Worm (Caenorhabditis elegans) whole organism, L1 larva: ENCODE results near the gene srxa-16.

Experiments used
- C04F5.9 ChIP-seq: sonication (generic microtip); optimal IDR thresholded peaks from 2 replicates; lab custom pipeline; 2016; ENCODE audit warnings: missing genetic modification characterization, missing compliant biosample characterization
- C16A3.4 ChIP-seq: fragments of 150-350 bp; optimal IDR thresholded peaks from 2 replicates; lab custom pipeline; 2014; ENCODE audit warnings: missing biosample characterization, missing genetic modification characterization
- aly-2 ChIP-seq: fragments of 150-350 bp; optimal IDR thresholded peaks from 2 replicates; lab custom pipeline; 2014; ENCODE audit warnings: missing biosample characterization, missing genetic modification characterization
- ceh-8 ChIP-seq: fragments of 200-800 bp; sonication (Bioruptor generic); optimal IDR thresholded peaks from 2 replicates; lab custom pipeline; 2018; ENCODE audit warnings: mild to moderate bottlenecking, missing genetic modification characterization, moderate library complexity, missing compliant biosample characterization
- ceh-88 ChIP-seq: fragments of 200-800 bp; sonication (Bioruptor generic); IDR thresholded peaks from 2 replicates; pipeline ENCODE4 v1.3.6; 2022; ENCODE audit warnings: missing genetic modification characterization, missing compliant biosample characterization
- ces-1 ChIP-seq: fragments of 150-350 bp; optimal IDR thresholded peaks from 2 replicates; lab custom pipeline; 2014; ENCODE audit warnings: missing biosample characterization, missing genetic modification reagents, missing genetic modification characterization
- dpl-1 ChIP-seq, 3 experiments: fragments of 150-350 bp in 2 of 3; sonication (generic microtip) in 1 of 3; optimal IDR thresholded peaks; 2 replicates each; lab custom pipeline; 2014 to 2017; ENCODE audit warnings: missing biosample characterization in 3 of 3, missing genetic modification characterization in 3 of 3, missing genetic modification reagents in 3 of 3
- efl-1 ChIP-seq, 4 experiments: fragments of 150-350 bp; optimal IDR thresholded peaks in 3 of 4; peaks in 1 of 4; 1 replicate in 1 of 4; 2 replicates in 3 of 4; lab custom pipeline; 2014; ENCODE audit warnings: missing biosample characterization in 2 of 4, missing genetic modification characterization in 2 of 4, missing genetic modification reagents in 2 of 4
- egl-13 ChIP-seq: sonication (generic microtip); optimal IDR thresholded peaks from 2 replicates; lab custom pipeline; 2016; ENCODE audit warnings: missing genotype, missing genetic modification reagents, missing genetic modification characterization, missing compliant biosample characterization
- elt-2 ChIP-seq: sonication (generic microtip); optimal IDR thresholded peaks from 2 replicates; lab custom pipeline; 2016; ENCODE audit warnings: missing genetic modification characterization, mild to moderate bottlenecking, inconsistent platforms, missing compliant biosample characterization, missing genetic modification reagents
- elt-3 ChIP-seq, 6 experiments: fragments of 150-350 bp in 1 of 6; sonication (generic microtip); optimal IDR thresholded peaks; 2 replicates each; lab custom pipeline; 2017 to 2018; ENCODE audit warnings: missing biosample characterization in 6 of 6, missing genetic modification characterization in 6 of 6, inconsistent platforms in 1 of 6
- fkh-10 ChIP-seq: sonication (generic microtip); optimal IDR thresholded peaks from 2 replicates; lab custom pipeline; 2017; ENCODE audit warnings: missing biosample characterization, missing genetic modification reagents, missing genetic modification characterization
- fos-1 ChIP-seq: fragments of 150-350 bp; optimal IDR thresholded peaks from 2 replicates; lab custom pipeline; 2014; ENCODE audit warnings: missing biosample characterization, missing genetic modification characterization
- hlh-17 ChIP-seq: fragments of 200-800 bp; sonication (Bioruptor generic); optimal IDR thresholded peaks from 2 replicates; lab custom pipeline; 2018; ENCODE audit warnings: missing genetic modification characterization, mild to moderate bottlenecking, missing compliant biosample characterization, moderate library complexity, borderline replicate concordance
- hpl-2 ChIP-seq: fragments of 150-350 bp; optimal IDR thresholded peaks from 2 replicates; lab custom pipeline; 2014; ENCODE audit warnings: missing biosample characterization, missing genetic modification reagents, missing genetic modification characterization
- irx-1 ChIP-seq: sonication (generic microtip); optimal IDR thresholded peaks from 2 replicates; lab custom pipeline; 2016; ENCODE audit warnings: missing genetic modification characterization, missing compliant biosample characterization
- isw-1 ChIP-seq: fragments of 200-800 bp; sonication (Bioruptor generic); IDR thresholded peaks from 2 replicates; pipeline ENCODE4 v1.3.6; 2022; ENCODE audit warnings: missing genetic modification characterization, missing compliant biosample characterization
- lin-13 ChIP-seq: fragments of 150-350 bp; optimal IDR thresholded peaks from 2 replicates; lab custom pipeline; 2014; ENCODE audit warnings: missing biosample characterization, missing genetic modification reagents, missing genetic modification characterization
- lin-14 ChIP-seq: fragments of 200-800 bp; sonication (Bioruptor generic); optimal IDR thresholded peaks from 2 replicates; lab custom pipeline; 2018; ENCODE audit warnings: mild to moderate bottlenecking, missing genetic modification characterization, moderate library complexity, missing compliant biosample characterization
- lin-15B ChIP-seq: fragments of 150-350 bp; sonication (generic microtip); optimal IDR thresholded peaks from 3 replicates; lab custom pipeline; 2014; ENCODE audit warnings: missing biosample characterization, missing genetic modification characterization
- lin-35 ChIP-seq, 2 experiments: fragments of 150-350 bp; optimal IDR thresholded peaks; 2 replicates each; lab custom pipeline; 2014; ENCODE audit warnings: missing biosample characterization in 2 of 2, missing genetic modification characterization in 2 of 2, missing genetic modification reagents in 2 of 2
- lir-3 ChIP-seq: sonication (generic microtip); optimal IDR thresholded peaks from 2 replicates; lab custom pipeline; 2016; ENCODE audit warnings: mild to moderate bottlenecking, missing genetic modification characterization, moderate library complexity, missing compliant biosample characterization; ENCODE audit not compliant: poor library complexity
- lsy-2 ChIP-seq, 2 experiments: fragments of 150-350 bp; optimal IDR thresholded peaks; 2 replicates each; lab custom pipeline; 2014; ENCODE audit warnings: missing biosample characterization in 2 of 2, missing genetic modification characterization in 2 of 2
- mab-9 ChIP-seq: fragments of 200-800 bp; sonication (Bioruptor generic); IDR thresholded peaks from 2 replicates; pipeline ENCODE4 v1.3.6; 2022; ENCODE audit warnings: missing genetic modification reagents, missing genetic modification characterization, missing compliant biosample characterization
- nhr-11 ChIP-seq: fragments of 150-350 bp; optimal IDR thresholded peaks from 2 replicates; lab custom pipeline; 2014; ENCODE audit warnings: missing biosample characterization, missing genetic modification characterization
- nhr-71 ChIP-seq: sonication (generic microtip); optimal IDR thresholded peaks from 2 replicates; lab custom pipeline; 2016; ENCODE audit warnings: mild to moderate bottlenecking, missing genetic modification characterization, moderate library complexity, missing compliant biosample characterization
- nhr-76 ChIP-seq: sonication (generic microtip); optimal IDR thresholded peaks from 2 replicates; lab custom pipeline; 2017; ENCODE audit warnings: missing biosample characterization, missing genetic modification characterization
- nhr-90 ChIP-seq: sonication (generic microtip); optimal IDR thresholded peaks from 2 replicates; lab custom pipeline; 2016; ENCODE audit warnings: mild to moderate bottlenecking, missing genetic modification characterization, missing compliant biosample characterization; ENCODE audit not compliant: poor library complexity
- pag-3 ChIP-seq: sonication (generic microtip); optimal IDR thresholded peaks from 2 replicates; lab custom pipeline; 2017; ENCODE audit warnings: missing genetic modification characterization, mild to moderate bottlenecking, missing compliant biosample characterization, antibody characterized with exemption, borderline replicate concordance; ENCODE audit not compliant: insufficient read depth
- pax-3 ChIP-seq: fragments of 200-800 bp; sonication (Bioruptor generic); optimal IDR thresholded peaks from 2 replicates; lab custom pipeline; 2018; ENCODE audit warnings: mild to moderate bottlenecking, missing genetic modification characterization, moderate library complexity, missing compliant biosample characterization
- snpc-4 ChIP-seq: fragments of 150-350 bp; optimal IDR thresholded peaks from 2 replicates; lab custom pipeline; 2014; ENCODE audit warnings: missing biosample characterization, missing genetic modification characterization
- sox-4 ChIP-seq: sonication (generic microtip); optimal IDR thresholded peaks from 2 replicates; lab custom pipeline; 2016; ENCODE audit warnings: missing genetic modification characterization, missing compliant biosample characterization
- sup-37 ChIP-seq: fragments of 200-800 bp; sonication (Bioruptor generic); optimal IDR thresholded peaks from 2 replicates; lab custom pipeline; 2018; ENCODE audit warnings: mild to moderate bottlenecking, missing genetic modification characterization, missing compliant biosample characterization
- swsn-7 ChIP-seq: sonication (generic microtip); optimal IDR thresholded peaks from 2 replicates; lab custom pipeline; 2016; ENCODE audit warnings: missing genetic modification characterization, missing compliant biosample characterization
- unc-30 ChIP-seq: sonication (generic microtip); optimal IDR thresholded peaks from 2 replicates; lab custom pipeline; 2017; ENCODE audit warnings: missing biosample characterization, missing genetic modification characterization
- unc-62 ChIP-seq: fragments of 150-350 bp; optimal IDR thresholded peaks from 2 replicates; lab custom pipeline; 2014; ENCODE audit warnings: missing biosample characterization, missing genetic modification reagents, missing genetic modification characterization
- vab-15 ChIP-seq: sonication (generic microtip); optimal IDR thresholded peaks from 2 replicates; lab custom pipeline; 2017; ENCODE audit warnings: missing genotype, mild to moderate bottlenecking, missing genetic modification characterization, missing compliant biosample characterization
- xbp-1 ChIP-seq: sonication (generic microtip); optimal IDR thresholded peaks from 2 replicates; lab custom pipeline; 2016; ENCODE audit warnings: missing genetic modification characterization, missing compliant biosample characterization
- zag-1 ChIP-seq: fragments of 150-350 bp; optimal IDR thresholded peaks from 2 replicates; lab custom pipeline; 2014; ENCODE audit warnings: missing biosample characterization, missing genetic modification characterization

The srxa-16 gene

DNA sequence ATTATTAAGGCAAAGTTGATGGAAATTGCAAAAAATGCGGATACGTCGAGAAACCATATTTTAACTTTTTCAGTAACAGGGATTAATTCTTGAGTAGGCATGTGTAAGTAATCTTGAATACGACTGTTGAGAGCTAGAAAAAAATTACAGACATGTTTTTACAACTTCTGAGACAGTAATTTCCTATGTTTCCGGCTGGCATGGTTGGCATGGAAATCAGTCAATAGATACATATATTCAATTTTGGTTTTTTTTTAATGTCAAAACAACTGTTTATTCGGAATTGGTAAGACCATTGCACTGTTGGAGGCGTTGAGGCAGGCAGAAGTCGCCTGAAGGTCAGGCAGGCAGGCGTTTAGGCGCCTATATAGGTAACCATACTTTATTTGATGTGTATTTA is 39.2 kb upstream of the srxa-16 start, which contains the start of gene str-254:
Gene str-254 (minus strand): TSS at position 101 of the 400 bp plus-strand sequence.
- TF ChIP-seq unc-30: no peak
- no peak for TF ChIP-seq sox-4 (tag; lab: Kevin White, UChicago)
- TF ChIP-seq nhr-76 (tag; lab: Kevin White, UChicago): no peak
- TF ChIP-seq fkh-10 (GFP tag; lab: Kevin White, UChicago): no peak
- TF ChIP-seq fos-1 (tag; lab: Kevin White, UChicago): no peak
- TF ChIP-seq pag-3 (tag; lab: Kevin White, UChicago): no peak
- TF ChIP-seq pax-3 (tag; lab: Kevin White, UChicago): no peak
- TF ChIP-seq ceh-88 (GFP tag; lab: Robert Waterston, UW): no peak
- TF ChIP-seq lin-35 (GFP tag; optimal IDR thresholded peaks at IDR 0.05; lab: Kevin White, UChicago): no peak
- no peak for TF ChIP-seq C16A3.4
- TF ChIP-seq lin-13 (GFP tag; lab: Kevin White, UChicago): no peak
- TF ChIP-seq lsy-2 (tag; optimal IDR thresholded peaks at IDR 0.05; lab: Kevin White, UChicago): no peak
- no peak for TF ChIP-seq egl-13 (tag; lab: Kevin White, UChicago)
- no peak for TF ChIP-seq sup-37 (GFP tag; lab: Kevin White, UChicago)
- TF ChIP-seq lin-14 (GFP tag; lab: Kevin White, UChicago): no peak

- no peak for TF ChIP-seq fos-1 (tag; lab: Kevin White, UChicago)
- no peak for TF ChIP-seq sup-37 (GFP tag; lab: Kevin White, UChicago)
- no peak for TF ChIP-seq snpc-4 (tag; lab: Kevin White, UChicago)
- no peak for TF ChIP-seq fkh-10 (GFP tag; lab: Kevin White, UChicago)
- TF ChIP-seq elt-2 (tag; lab: Kevin White, UChicago): no peak
- no peak for TF ChIP-seq elt-3 (tag; optimal IDR thresholded peaks at IDR 0.05; lab: Kevin White, UChicago)
- TF ChIP-seq lir-3 (tag; lab: Kevin White, UChicago): no peak
- TF ChIP-seq efl-1 (optimal IDR thresholded peaks at IDR 0.05; lab: Kevin White, UChicago): no peak
- no peak for TF ChIP-seq efl-1 (GFP tag; optimal IDR thresholded peaks at IDR 0.05 in 1 of 2; lab: Kevin White, UChicago)
- TF ChIP-seq vab-15 (tag; lab: Kevin White, UChicago): no peak
- TF ChIP-seq hpl-2 (GFP tag; lab: Kevin White, UChicago): no peak
- TF ChIP-seq nhr-90 (tag; lab: Kevin White, UChicago): no peak
- no peak for TF ChIP-seq unc-62 (GFP tag; lab: Kevin White, UChicago)
- TF ChIP-seq C16A3.4: no peak
- TF ChIP-seq swsn-7: no peak
- TF ChIP-seq nhr-76 (tag; lab: Kevin White, UChicago): no peak
- TF ChIP-seq nhr-71 (tag; lab: Kevin White, UChicago): no peak
- TF ChIP-seq hlh-17 (GFP tag; lab: Kevin White, UChicago): no peak
- TF ChIP-seq ces-1 (GFP tag; lab: Kevin White, UChicago): no peak
- TF ChIP-seq dpl-1 (GFP tag; optimal IDR thresholded peaks at IDR 0.05; lab: Kevin White, UChicago): no peak
These were observed 34.7 kb upstream of the srxa-16 start, which contains the start of gene F10A3.4 for ce11 chrV:16148805-16149204. Gene F10A3.4, plus strand, starts transcription at chrV:16149105.

DNA sequence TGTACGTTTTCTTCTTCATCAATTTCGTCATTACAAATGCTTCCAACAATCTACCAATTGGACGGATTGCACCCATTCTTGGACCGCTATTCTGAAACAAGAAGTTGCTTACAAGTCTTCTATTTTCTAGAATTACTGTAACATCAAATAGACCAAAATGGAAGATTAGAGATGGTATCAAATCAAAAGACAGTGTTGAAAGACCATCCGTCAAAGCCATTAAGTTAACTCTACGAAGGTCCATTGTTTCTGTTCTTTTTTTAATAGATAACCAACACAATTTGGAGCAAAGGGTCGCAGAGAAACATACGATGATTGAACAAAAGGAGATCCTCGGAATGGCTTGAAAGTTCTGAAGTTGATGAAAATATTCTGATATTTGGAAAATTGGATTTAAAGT is 30.9 kb upstream of the srxa-16 start:
- TF ChIP-seq zag-1 (tag; lab: Kevin White, UChicago) (no peak), lin-15B (tag; lab: Kevin White, UChicago) (no peak), hpl-2 (GFP tag; lab: Kevin White, UChicago) (no peak), aly-2 (tag; lab: Kevin White, UChicago) (no peak), nhr-90 (tag; lab: Kevin White, UChicago) (no peak), nhr-76 (tag; lab: Kevin White, UChicago) (no peak), sup-37 (GFP tag; lab: Kevin White, UChicago) (no peak), C04F5.9 (tag; lab: Kevin White, UChicago) (no peak), ceh-8 (no peak), mab-9 (GFP tag; lab: Robert Waterston, UW) (no peak), egl-13 (tag; lab: Kevin White, UChicago) (no peak), xbp-1 (tag; lab: Kevin White, UChicago) (no peak), isw-1 (GFP tag; lab: Robert Waterston, UW) (no peak), nhr-11 (tag; lab: Kevin White, UChicago) (no peak), pax-3 (tag; lab: Kevin White, UChicago) (no peak), irx-1 (tag; lab: Kevin White, UChicago) (no peak), ces-1 (GFP tag; lab: Kevin White, UChicago) (no peak)
- TF ChIP-seq, all 84 proteins: peak for 0
